Fruit fly (Drosophila melanogaster) whole organism, prepupa: ENCODE data around the gene CG31064.

Source experiments
- CG16779 ChIP-seq: fragments of 200-800 bp; sonication (Bioruptor generic); optimal IDR thresholded peaks from 3 replicates; lab custom pipeline; 2017; ENCODE audit warnings: missing biosample characterization, mild to moderate bottlenecking, missing genetic modification characterization
- CG8632 ChIP-seq: fragments of 200-800 bp; sonication (Bioruptor generic); optimal IDR thresholded peaks from 3 replicates; lab custom pipeline; 2016; ENCODE audit warnings: missing biosample characterization, missing genetic modification characterization
- Ets96B ChIP-seq: fragments of 200-800 bp; optimal IDR thresholded peaks from 2 replicates; lab custom pipeline; 2019; ENCODE audit warnings: missing biosample characterization, mild to moderate bottlenecking, missing genetic modification characterization, moderate library complexity
- Gug ChIP-seq: fragments of 200-800 bp; sonication (Bioruptor generic); IDR thresholded peaks from 2 replicates; pipeline ENCODE4 v1.3.6; 2022; ENCODE audit warnings: missing biosample characterization, missing genetic modification characterization
- Hr4 ChIP-seq: fragments of 200-800 bp; sonication (Bioruptor generic); optimal IDR thresholded peaks from 3 replicates; lab custom pipeline; 2016; ENCODE audit warnings: missing biosample characterization, missing genetic modification characterization
- Sox102F ChIP-seq: fragments of 200-800 bp; sonication (Bioruptor generic); optimal IDR thresholded peaks from 2 replicates; lab custom pipeline; 2016; ENCODE audit warnings: missing biosample characterization, mild to moderate bottlenecking, missing genetic modification characterization
- Sox14 ChIP-seq: fragments of 200-800 bp; sonication (Bioruptor generic); optimal IDR thresholded peaks from 3 replicates; lab custom pipeline; 2016; ENCODE audit warnings: missing biosample characterization, missing genetic modification characterization
- achi ChIP-seq: fragments of 200-800 bp; sonication (Bioruptor generic); optimal IDR thresholded peaks from 3 replicates; lab custom pipeline; 2016; ENCODE audit warnings: missing biosample characterization, missing genetic modification characterization
- dac ChIP-seq: fragments of 200-800 bp; sonication (Bioruptor generic); optimal IDR thresholded peaks from 2 replicates; lab custom pipeline; 2017; ENCODE audit warnings: missing biosample characterization, mild to moderate bottlenecking, missing genetic modification characterization
- eg ChIP-seq: fragments of 200-800 bp; sonication (Bioruptor generic); IDR thresholded peaks from 3 replicates; pipeline ENCODE4 v1.3.6; 2022; ENCODE audit warnings: missing biosample characterization, missing genetic modification characterization

DNA sequence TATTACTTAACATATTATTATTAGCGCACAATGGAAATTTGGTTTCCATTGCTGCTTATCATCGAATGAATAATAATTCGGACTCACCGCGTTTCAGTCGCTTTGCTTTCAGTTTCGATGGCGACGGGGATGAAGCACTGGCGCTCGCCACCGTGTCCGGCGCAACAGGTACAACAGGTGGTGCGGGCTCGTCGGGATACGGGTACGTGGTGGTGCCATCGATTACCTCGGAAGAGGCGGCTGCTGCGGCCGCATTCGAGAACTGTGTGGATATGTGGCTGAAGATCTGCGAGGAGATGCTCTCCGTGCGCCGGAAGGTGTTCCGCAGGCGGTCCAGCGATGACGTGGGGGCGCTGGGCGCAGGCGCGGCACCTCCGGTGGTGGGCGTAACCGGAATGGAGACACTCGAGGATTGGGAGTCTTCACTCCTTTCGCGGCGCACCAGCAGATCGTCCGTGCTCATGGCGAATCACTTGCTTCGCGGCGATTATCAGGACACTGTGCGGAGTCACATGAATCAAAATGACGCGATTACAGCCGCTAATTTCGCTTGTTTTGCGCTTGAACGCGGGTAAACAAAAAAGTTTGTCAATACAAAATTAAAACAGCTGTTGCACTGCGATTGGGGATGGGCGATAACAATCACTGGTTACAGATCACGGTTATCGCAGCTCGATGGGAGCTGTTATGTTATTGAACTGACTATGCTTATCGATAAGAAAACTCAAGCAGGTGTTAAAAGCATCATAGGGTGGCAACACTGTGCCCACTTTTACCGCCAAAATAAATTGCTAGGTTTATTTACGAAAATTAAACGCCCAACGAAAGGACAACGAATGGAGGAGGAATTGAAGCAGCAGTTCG is at the start of gene CG31064, which contains the start of gene PolA2:
- no peak for TF ChIP-seq Hr4 (GFP tag; lab: Kevin White, UChicago)
- no peak for TF ChIP-seq Gug (GFP tag; lab: Robert Waterston, UW)
- no peak for TF ChIP-seq Ets96B (tag; lab: Kevin White, UChicago)
- no peak for TF ChIP-seq Sox14 (GFP tag; lab: Kevin White, UChicago)
- no peak for TF ChIP-seq Sox102F (GFP tag; lab: Kevin White, UChicago)
- TF ChIP-seq CG16779 (tag; lab: Kevin White, UChicago) = no peak
- TF ChIP-seq eg (GFP tag; lab: Robert Waterston, UW) = no peak
- TF ChIP-seq dac = no peak
- no peak for TF ChIP-seq achi
- TF ChIP-seq CG8632 = no peak
